Fruit fly (Drosophila melanogaster) whole organism, embryonic: ENCODE measurements around the gene CG32298.

Experiments used
- Adf1 ChIP-seq: fragments of 200-800 bp; sonication (Bioruptor generic); IDR thresholded peaks from 2 replicates; pipeline ENCODE4 v1.3.6; 2022; ENCODE audit warnings: missing biosample characterization, missing genetic modification characterization
- Awh ChIP-seq: fragments of 200-800 bp; sonication (Bioruptor generic); IDR thresholded peaks from 2 replicates; pipeline ENCODE4, ENCODE4 v1.3.6; 2022; ENCODE audit warnings: missing biosample characterization, missing genetic modification characterization
- C15 ChIP-seq: fragments of 200-800 bp; sonication (Bioruptor generic); IDR thresholded peaks from 3 replicates; pipeline ENCODE4 v1.3.6; 2022; ENCODE audit warnings: missing biosample characterization, missing genetic modification characterization
- CG10543 ChIP-seq: fragments of 200-800 bp; sonication (Bioruptor generic); optimal IDR thresholded peaks from 3 replicates; lab custom pipeline; 2017; ENCODE audit warnings: missing biosample characterization, mild to moderate bottlenecking, missing genetic modification characterization, moderate library complexity
- CG12769 ChIP-seq: fragments of 200-800 bp; sonication (Bioruptor generic); optimal IDR thresholded peaks from 2 replicates; lab custom pipeline; 2019; ENCODE audit warnings: missing biosample characterization, mild to moderate bottlenecking, missing genetic modification characterization, moderate library complexity
- CG14441 ChIP-seq: fragments of 200-800 bp; sonication (Bioruptor generic); IDR thresholded peaks from 2 replicates; pipeline ENCODE4 v1.3.6; 2022; ENCODE audit warnings: missing biosample characterization, missing genetic modification characterization
- CG15601 ChIP-seq: fragments of 200-800 bp; sonication (Bioruptor generic); optimal IDR thresholded peaks from 3 replicates; lab custom pipeline; 2019; ENCODE audit warnings: missing biosample characterization, mild to moderate bottlenecking, missing genetic modification characterization, moderate library complexity
- CG1603 ChIP-seq: fragments of 200-800 bp; sonication (Bioruptor generic); optimal IDR thresholded peaks from 2 replicates; lab custom pipeline; 2019; ENCODE audit warnings: missing biosample characterization, mild to moderate bottlenecking, missing genetic modification characterization, moderate library complexity
- CG16779 ChIP-seq: fragments of 200-800 bp; sonication (Bioruptor generic); IDR thresholded peaks from 2 replicates; pipeline ENCODE4 v1.3.6; 2022; ENCODE audit warnings: missing biosample characterization, missing genetic modification characterization
- CG17912 ChIP-seq: fragments of 200-800 bp; sonication (Bioruptor generic); optimal IDR thresholded peaks from 2 replicates; lab custom pipeline; 2018; ENCODE audit warnings: missing biosample characterization, mild to moderate bottlenecking, missing genetic modification characterization
- CG1792 ChIP-seq: fragments of 200-800 bp; sonication (Bioruptor generic); optimal IDR thresholded peaks from 2 replicates; lab custom pipeline; 2016; ENCODE audit warnings: missing biosample characterization, missing genetic modification characterization
- CG18262 ChIP-seq: fragments of 200-800 bp; optimal IDR thresholded peaks from 3 replicates; lab custom pipeline; 2019; ENCODE audit warnings: missing biosample characterization, mild to moderate bottlenecking, missing genetic modification characterization, moderate library complexity
- CG18764 ChIP-seq: fragments of 200-800 bp; sonication (Bioruptor generic); optimal IDR thresholded peaks from 3 replicates; lab custom pipeline; 2016; ENCODE audit warnings: missing biosample characterization, missing genetic modification characterization
- CG2889 ChIP-seq: fragments of 200-800 bp; sonication (Bioruptor generic); IDR thresholded peaks from 3 replicates; pipeline ENCODE4 v1.3.6; 2022; ENCODE audit warnings: missing biosample characterization, missing genetic modification characterization
- CG31441 ChIP-seq: fragments of 200-800 bp; sonication (Bioruptor generic); IDR thresholded peaks from 2 replicates; pipeline ENCODE4 v1.3.6; 2022; ENCODE audit warnings: missing biosample characterization, missing genetic modification characterization
- CG3407 ChIP-seq: fragments of 200-800 bp; sonication (Bioruptor generic); optimal IDR thresholded peaks from 2 replicates; lab custom pipeline; 2018; ENCODE audit warnings: missing biosample characterization, mild to moderate bottlenecking, missing genetic modification characterization
- CG34376 ChIP-seq: fragments of 200-800 bp; sonication (Bioruptor generic); optimal IDR thresholded peaks from 2 replicates; lab custom pipeline; 2018; ENCODE audit warnings: missing biosample characterization, mild to moderate bottlenecking, missing genetic modification characterization
- CG4328 ChIP-seq: fragments of 200-800 bp; sonication (Bioruptor generic); optimal IDR thresholded peaks from 3 replicates; lab custom pipeline; 2017; ENCODE audit warnings: missing biosample characterization, missing genetic modification reagents, missing genetic modification characterization
- CG4360 ChIP-seq: fragments of 200-800 bp; sonication (Bioruptor generic); IDR thresholded peaks from 2 replicates; pipeline ENCODE4 v1.3.6; 2022; ENCODE audit warnings: missing biosample characterization, missing genetic modification characterization
- CG6683 ChIP-seq: fragments of 200-800 bp; sonication (Bioruptor generic); optimal IDR thresholded peaks from 2 replicates; lab custom pipeline; 2017; ENCODE audit warnings: missing biosample characterization, mild to moderate bottlenecking, missing genetic modification characterization, missing genetic modification reagents
- CG6813 ChIP-seq: fragments of 200-800 bp; sonication (Bioruptor generic); optimal IDR thresholded peaks from 2 replicates; lab custom pipeline; 2017; ENCODE audit warnings: missing biosample characterization, missing genetic modification characterization, mild to moderate bottlenecking, moderate library complexity, missing genetic modification reagents
- CG8924 ChIP-seq: fragments of 200-800 bp; optimal IDR thresholded peaks from 3 replicates; lab custom pipeline; 2019; ENCODE audit warnings: missing biosample characterization, mild to moderate bottlenecking, missing genetic modification characterization, moderate library complexity
- Camta ChIP-seq: fragments of 200-800 bp; sonication (Bioruptor generic); optimal IDR thresholded peaks from 2 replicates; lab custom pipeline; 2016; ENCODE audit warnings: missing biosample characterization, missing genetic modification characterization
- D19A ChIP-seq: fragments of 200-800 bp; optimal IDR thresholded peaks from 3 replicates; lab custom pipeline; 2019; ENCODE audit warnings: missing biosample characterization, mild to moderate bottlenecking, missing genetic modification characterization, moderate library complexity
- Fer3 ChIP-seq: fragments of 200-800 bp; sonication (Bioruptor generic); optimal IDR thresholded peaks from 2 replicates; lab custom pipeline; 2018; ENCODE audit warnings: missing biosample characterization, mild to moderate bottlenecking, missing genetic modification characterization, moderate library complexity
- H15 ChIP-seq: fragments of 200-800 bp; sonication (Bioruptor generic); IDR thresholded peaks from 3 replicates; pipeline ENCODE4 v1.3.6; 2022; ENCODE audit warnings: missing biosample characterization, missing genetic modification characterization
- HLH54F ChIP-seq: fragments of 200-800 bp; sonication (Bioruptor generic); optimal IDR thresholded peaks from 3 replicates; lab custom pipeline; 2016; ENCODE audit warnings: missing biosample characterization, missing genetic modification characterization
- HLHmδ ChIP-seq: fragments of 200-800 bp; sonication (Bioruptor generic); optimal IDR thresholded peaks from 2 replicates; lab custom pipeline; 2018; ENCODE audit warnings: missing biosample characterization, mild to moderate bottlenecking, missing genetic modification characterization, moderate library complexity
- Hr39 ChIP-seq: fragments of >200 bp; optimal IDR thresholded peaks from 2 replicates; lab custom pipeline; 2017
- Hr78 ChIP-seq, 2 experiments: fragments of 200-800 bp in 1 of 2; fragments of >200 bp in 1 of 2; sonication (Bioruptor generic) in 1 of 2; optimal IDR thresholded peaks; 2 replicates each; lab custom pipeline; 2017 to 2019; ENCODE audit warnings: missing biosample characterization in 2 of 2, missing genetic modification characterization in 2 of 2, mild to moderate bottlenecking in 1 of 2, moderate library complexity in 1 of 2
- Nf-YC ChIP-seq: fragments of 200-800 bp; optimal IDR thresholded peaks from 3 replicates; lab custom pipeline; 2019; ENCODE audit warnings: missing biosample characterization, mild to moderate bottlenecking, missing genetic modification characterization, moderate library complexity
- Oli ChIP-seq: fragments of 200-800 bp; sonication (Bioruptor generic); optimal IDR thresholded peaks from 2 replicates; lab custom pipeline; 2018; ENCODE audit warnings: missing biosample characterization, mild to moderate bottlenecking, missing genetic modification characterization, moderate library complexity
- Ptx1 ChIP-seq: fragments of 200-800 bp; sonication (Bioruptor generic); IDR thresholded peaks from 2 replicates; pipeline ENCODE4 v1.3.6; 2022; ENCODE audit warnings: missing biosample characterization, missing genetic modification characterization
- Ravus ChIP-seq: fragments of 200-800 bp; sonication (Bioruptor generic); IDR thresholded peaks from 2 replicates; pipeline ENCODE4 v1.3.6; 2022; ENCODE audit warnings: missing biosample characterization, missing genetic modification characterization
- cas ChIP-seq: fragments of 200-800 bp; sonication (Bioruptor generic); IDR thresholded peaks from 2 replicates; pipeline ENCODE4 v1.3.6; 2022; ENCODE audit warnings: missing biosample characterization, missing genetic modification characterization
- chif ChIP-seq, 2 experiments: fragments of 200-800 bp; sonication (Bioruptor generic); optimal IDR thresholded peaks; 3 replicates each; lab custom pipeline; 2016; ENCODE audit warnings: missing biosample characterization in 2 of 2, missing genetic modification characterization in 2 of 2
- corto ChIP-seq: fragments of 200-800 bp; sonication (Bioruptor generic); optimal IDR thresholded peaks from 2 replicates; lab custom pipeline; 2016; ENCODE audit warnings: missing biosample characterization, mild to moderate bottlenecking, missing genetic modification characterization, moderate library complexity
- ems ChIP-seq: fragments of 200-800 bp; sonication (Bioruptor generic); optimal IDR thresholded peaks from 3 replicates; lab custom pipeline; 2016; ENCODE audit warnings: missing biosample characterization, missing genetic modification characterization
- ewg ChIP-seq: fragments of 200-800 bp; sonication (Bioruptor generic); optimal IDR thresholded peaks from 3 replicates; lab custom pipeline; 2017; ENCODE audit warnings: mild to moderate bottlenecking, missing biosample characterization, missing genetic modification reagents, missing genetic modification characterization
- gce ChIP-seq: fragments of 200-800 bp; sonication (Bioruptor generic); IDR thresholded peaks from 3 replicates; pipeline ENCODE4 v1.3.6; 2022; ENCODE audit warnings: missing biosample characterization, missing genetic modification characterization
- grau ChIP-seq: fragments of 200-800 bp; optimal IDR thresholded peaks from 3 replicates; lab custom pipeline; 2019; ENCODE audit warnings: missing biosample characterization, mild to moderate bottlenecking, missing genetic modification characterization, moderate library complexity
- gro ChIP-seq: fragments of 200-800 bp; sonication (Bioruptor generic); optimal IDR thresholded peaks from 2 replicates; lab custom pipeline; 2016; ENCODE audit warnings: missing biosample characterization, missing genetic modification characterization
- hth ChIP-seq: fragments of >200 bp; optimal IDR thresholded peaks from 2 replicates; lab custom pipeline; 2017; ENCODE audit warnings: inconsistent platforms
- knrl ChIP-seq: fragments of 200-800 bp; sonication (Bioruptor generic); IDR thresholded peaks from 3 replicates; pipeline ENCODE4 v1.3.6; 2022; ENCODE audit warnings: missing biosample characterization, missing genetic modification characterization; ENCODE audit not compliant: partially characterized antibody
- onecut ChIP-seq: fragments of 200-800 bp; sonication (Bioruptor generic); IDR thresholded peaks from 2 replicates; pipeline ENCODE4 v1.3.6; 2022; ENCODE audit warnings: missing biosample characterization, missing genetic modification characterization
- repo ChIP-seq: fragments of 200-800 bp; sonication (Bioruptor generic); optimal IDR thresholded peaks from 2 replicates; lab custom pipeline; 2016; ENCODE audit warnings: missing biosample characterization, missing genetic modification characterization
- scrt ChIP-seq: fragments of 200-800 bp; sonication (Bioruptor generic); optimal IDR thresholded peaks from 2 replicates; lab custom pipeline; 2018; ENCODE audit warnings: missing biosample characterization, mild to moderate bottlenecking, missing genetic modification characterization, moderate library complexity
- sens-2 ChIP-seq: fragments of 200-800 bp; sonication (Bioruptor generic); IDR thresholded peaks from 2 replicates; pipeline ENCODE4 v1.3.6; 2022; ENCODE audit warnings: missing biosample characterization, missing genetic modification characterization
- sug ChIP-seq: fragments of 200-800 bp; optimal IDR thresholded peaks from 2 replicates; lab custom pipeline; 2019; ENCODE audit warnings: missing biosample characterization, mild to moderate bottlenecking, missing genetic modification characterization, moderate library complexity
- tio ChIP-seq: fragments of 200-800 bp; sonication (Bioruptor generic); optimal IDR thresholded peaks from 2 replicates; lab custom pipeline; 2017; ENCODE audit warnings: missing biosample characterization, missing genetic modification characterization, inconsistent platforms

CG32298 gene

dm6 chr3L:2377114-2377783, 13.5 kb downstream of the CG32298 start, which contains the start of the genes CG15877 and Svil (continued):
- TF ChIP-seq Adf1 (GFP tag; lab: Robert Waterston, UW) (no peak), CG2889 (GFP tag; lab: Robert Waterston, UW) (no peak), Camta (no peak), chif (GFP tag; optimal IDR thresholded peaks at IDR 0.05; lab: Kevin White, UChicago) (no peak), Ptx1 (GFP tag; lab: Robert Waterston, UW) (no peak), HLHmδ (GFP tag; lab: Kevin White, UChicago) (no peak), cas (GFP tag; lab: Robert Waterston, UW) (no peak), C15 (GFP tag; lab: Robert Waterston, UW) (no peak), Hr78 (GFP tag; optimal IDR thresholded peaks at IDR 0.05; lab: Kevin White, UChicago) (no peak), gce (GFP tag; lab: Robert Waterston, UW) (no peak), ems (GFP tag; lab: Kevin White, UChicago) (no peak), CG6813 (GFP tag; lab: Kevin White, UChicago) (no peak), corto (GFP tag; lab: Kevin White, UChicago) (no peak), CG10543 (GFP tag; lab: Kevin White, UChicago) (no peak), CG34376 (GFP tag; lab: Kevin White, UChicago) (no peak), CG12769 (tag; lab: Kevin White, UChicago) (peak; percentile 29), CG1792 (no peak), CG4328 (GFP tag; lab: Kevin White, UChicago) (no peak), HLH54F (no peak), onecut (GFP tag; lab: Robert Waterston, UW) (no peak), CG31441 (GFP tag; lab: Robert Waterston, UW) (no peak), CG17912 (GFP tag; lab: Kevin White, UChicago) (no peak), Hr39 (lab: Kevin White, UChicago) (no peak), CG14441 (no peak), sens-2 (GFP tag; lab: Robert Waterston, UW) (no peak), CG8924 (no peak), ewg (GFP tag; lab: Kevin White, UChicago) (no peak), CG16779 (no peak), CG3407 (GFP tag; lab: Kevin White, UChicago) (no peak), scrt (GFP tag; lab: Kevin White, UChicago) (peak; percentile 56), D19A (no peak)

- TF ChIP-seq repo (GFP tag; lab: Kevin White, UChicago) (peak; percentile 98), hth (no peak), H15 (GFP tag; lab: Robert Waterston, UW) (peak; percentile 100), knrl (GFP tag; lab: Robert Waterston, UW) (peak; percentile 34; the same call in 1 of the 3 replicates), gro (GFP tag; lab: Kevin White, UChicago) (peak; percentile 99), sug (tag; lab: Kevin White, UChicago) (peak; percentile 98), Fer3 (tag; lab: Kevin White, UChicago) (peak; percentile 99), Oli (tag; lab: Kevin White, UChicago) (peak; percentile 99), grau (tag; lab: Kevin White, UChicago) (peak; percentile 98), CG4360 (GFP tag; lab: Robert Waterston, UW) (peak; percentile 92), CG18262 (tag; lab: Kevin White, UChicago) (peak; percentile 98), CG15601 (tag; lab: Kevin White, UChicago) (peak; percentile 97), Nf-YC (peak; percentile 90), Awh (GFP tag; lab: Robert Waterston, UW) (peak; percentile 100), CG1603 (tag; lab: Kevin White, UChicago) (peak; percentile 98), CG6813 (GFP tag; lab: Kevin White, UChicago) (peak; percentile 97), CG6683 (peak; percentile 97), CG18764 (GFP tag; lab: Kevin White, UChicago) (peak; percentile 99), tio (peak; percentile 99), Ravus (GFP tag; lab: Robert Waterston, UW) (peak; percentile 99)
Measured at dm6 chr3L:2373421-2374043, 17.3 kb downstream of the CG32298 start, which contains the start of the genes mRpL23 and CG9004. Gene mRpL23 (minus strand): TSS chr3L:2373704. Gene CG9004 (plus strand): TSS chr3L:2373728.
